Fruit fly (Drosophila melanogaster) whole organism, embryonic: ENCODE data around the gene Adar.

Source experiments
- Ada2b ChIP-seq: fragments of 200-800 bp; sonication (Bioruptor generic); IDR thresholded peaks from 2 replicates; pipeline ENCODE4 v1.3.6; 2022; ENCODE audit warnings: missing biosample characterization, missing genetic modification characterization
- Bgb ChIP-seq: fragments of 200-800 bp; sonication (Bioruptor generic); IDR thresholded peaks from 2 replicates; pipeline ENCODE4 v1.3.6; 2022; ENCODE audit warnings: missing biosample characterization, missing genetic modification characterization; ENCODE audit not compliant: partially characterized antibody
- Bteb2 ChIP-seq: fragments of 200-800 bp; sonication (Bioruptor generic); optimal IDR thresholded peaks from 2 replicates; lab custom pipeline; 2016; ENCODE audit warnings: missing biosample characterization, missing genetic modification characterization
- CG10267 ChIP-seq: fragments of 200-800 bp; sonication (Bioruptor generic); optimal IDR thresholded peaks from 2 replicates; lab custom pipeline; 2018; ENCODE audit warnings: missing biosample characterization, mild to moderate bottlenecking, missing genetic modification characterization, moderate library complexity
- CG11504 ChIP-seq: fragments of 200-800 bp; sonication (Bioruptor generic); optimal IDR thresholded peaks from 3 replicates; lab custom pipeline; 2019; ENCODE audit warnings: missing biosample characterization, mild to moderate bottlenecking, missing genetic modification characterization, moderate library complexity
- CG11695 ChIP-seq: fragments of 200-800 bp; sonication (Bioruptor generic); IDR thresholded peaks from 3 replicates; pipeline ENCODE4 v1.3.6; 2022; ENCODE audit warnings: missing biosample characterization, missing genetic modification characterization
- CG12769 ChIP-seq: fragments of 200-800 bp; sonication (Bioruptor generic); optimal IDR thresholded peaks from 2 replicates; lab custom pipeline; 2019; ENCODE audit warnings: missing biosample characterization, mild to moderate bottlenecking, missing genetic modification characterization, moderate library complexity
- CG15011 ChIP-seq: fragments of 200-800 bp; sonication (Bioruptor generic); optimal IDR thresholded peaks from 3 replicates; lab custom pipeline; 2018; ENCODE audit warnings: missing biosample characterization, mild to moderate bottlenecking, missing genetic modification characterization
- CG15073 ChIP-seq: fragments of 200-800 bp; sonication (Bioruptor generic); optimal IDR thresholded peaks from 2 replicates; lab custom pipeline; 2016; ENCODE audit warnings: missing biosample characterization, missing genetic modification characterization
- CG1603 ChIP-seq: fragments of 200-800 bp; sonication (Bioruptor generic); optimal IDR thresholded peaks from 2 replicates; lab custom pipeline; 2019; ENCODE audit warnings: missing biosample characterization, mild to moderate bottlenecking, missing genetic modification characterization, moderate library complexity
- CG17568 ChIP-seq: fragments of 200-800 bp; sonication (Bioruptor generic); optimal IDR thresholded peaks from 2 replicates; lab custom pipeline; 2018; ENCODE audit warnings: missing biosample characterization, mild to moderate bottlenecking, missing genetic modification characterization, moderate library complexity
- CG17802 ChIP-seq: fragments of 200-800 bp; sonication (Bioruptor generic); optimal IDR thresholded peaks from 2 replicates; lab custom pipeline; 2018; ENCODE audit warnings: missing biosample characterization, mild to moderate bottlenecking, missing genetic modification characterization, moderate library complexity
- CG4360 ChIP-seq: fragments of 200-800 bp; sonication (Bioruptor generic); IDR thresholded peaks from 2 replicates; pipeline ENCODE4 v1.3.6; 2022; ENCODE audit warnings: missing biosample characterization, missing genetic modification characterization
- CG4404 ChIP-seq: fragments of 200-800 bp; sonication (Bioruptor generic); IDR thresholded peaks from 2 replicates; pipeline ENCODE4 v1.3.6; 2022; ENCODE audit warnings: missing biosample characterization, missing genetic modification characterization
- CG5953 ChIP-seq: fragments of 200-800 bp; sonication (Bioruptor generic); IDR thresholded peaks from 2 replicates; pipeline ENCODE4 v1.3.6; 2022; ENCODE audit warnings: missing biosample characterization, missing genetic modification characterization
- CG7372 ChIP-seq: fragments of 200-800 bp; sonication (Bioruptor generic); IDR thresholded peaks from 2 replicates; pipeline ENCODE4 v1.3.6; 2022; ENCODE audit warnings: missing biosample characterization, missing genetic modification characterization
- CG7745 ChIP-seq: fragments of 200-800 bp; sonication (Bioruptor generic); optimal IDR thresholded peaks from 2 replicates; lab custom pipeline; 2018; ENCODE audit warnings: missing biosample characterization, mild to moderate bottlenecking, missing genetic modification characterization, moderate library complexity
- CG7963 ChIP-seq: fragments of 200-800 bp; sonication (Bioruptor generic); IDR thresholded peaks from 3 replicates; pipeline ENCODE4 v1.3.6; 2022; ENCODE audit warnings: missing biosample characterization, missing genetic modification characterization; ENCODE audit not compliant: partially characterized antibody
- CG8765 ChIP-seq: fragments of 200-800 bp; sonication (Bioruptor generic); IDR thresholded peaks from 2 replicates; pipeline ENCODE4 v1.3.6; 2022; ENCODE audit warnings: missing biosample characterization, missing genetic modification characterization
- CrebB ChIP-seq: fragments of 200-800 bp; sonication (Bioruptor generic); optimal IDR thresholded peaks from 3 replicates; lab custom pipeline; 2018; ENCODE audit warnings: missing biosample characterization, mild to moderate bottlenecking, missing genetic modification characterization
- Dip3 ChIP-seq: fragments of 200-800 bp; sonication (Bioruptor generic); optimal IDR thresholded peaks from 3 replicates; lab custom pipeline; 2016; ENCODE audit warnings: missing biosample characterization, missing genetic modification characterization
- E2f1 ChIP-seq: fragments of 200-800 bp; sonication (Bioruptor generic); IDR thresholded peaks from 2 replicates; pipeline ENCODE4 v1.3.6; 2022; ENCODE audit warnings: missing biosample characterization, missing genetic modification characterization
- Ets65A ChIP-seq: fragments of 200-800 bp; sonication (Bioruptor generic); peaks from one replicate; lab custom pipeline; 2016; ENCODE audit warnings: missing biosample characterization, missing genetic modification characterization
- HLH54F ChIP-seq: fragments of 200-800 bp; sonication (Bioruptor generic); optimal IDR thresholded peaks from 3 replicates; lab custom pipeline; 2016; ENCODE audit warnings: missing biosample characterization, missing genetic modification characterization
- MBD-R2 ChIP-seq: fragments of 200-800 bp; sonication (Bioruptor generic); IDR thresholded peaks from 2 replicates; pipeline ENCODE4 v1.3.6; 2022; ENCODE audit warnings: missing biosample characterization, missing genetic modification characterization
- Mes4 ChIP-seq: fragments of 200-800 bp; sonication (Bioruptor generic); optimal IDR thresholded peaks from 2 replicates; lab custom pipeline; 2016; ENCODE audit warnings: missing biosample characterization, missing genetic modification characterization
- Myb ChIP-seq: fragments of 200-800 bp; sonication (Bioruptor generic); optimal IDR thresholded peaks from 2 replicates; lab custom pipeline; 2016; ENCODE audit warnings: missing biosample characterization, missing genetic modification characterization
- NC2α ChIP-seq: fragments of 200-800 bp; sonication (Bioruptor generic); optimal IDR thresholded peaks from 2 replicates; lab custom pipeline; 2016; ENCODE audit warnings: missing biosample characterization, missing genetic modification characterization
- Optix ChIP-seq: fragments of 200-800 bp; sonication (Bioruptor generic); IDR thresholded peaks from 3 replicates; pipeline ENCODE4 v1.3.6; 2022; ENCODE audit warnings: missing biosample characterization, missing genetic modification characterization
- Sin3A ChIP-seq: fragments of >200 bp; optimal IDR thresholded peaks from 2 replicates; lab custom pipeline; 2018
- Sry-δ ChIP-seq: fragments of 200-800 bp; sonication (Bioruptor generic); optimal IDR thresholded peaks from 2 replicates; lab custom pipeline; 2016; ENCODE audit warnings: missing biosample characterization, missing genetic modification characterization
- Stat92E ChIP-seq, 3 experiments: fragments of >200 bp in 2 of 3; fragments of 200-800 bp in 1 of 3; sonication (Bioruptor generic) in 1 of 3; optimal IDR thresholded peaks; 2 replicates each; lab custom pipeline; 2017 to 2019; ENCODE audit warnings: missing biosample characterization in 3 of 3, missing genetic modification characterization in 3 of 3, mild to moderate bottlenecking in 1 of 3, moderate library complexity in 1 of 3
- Vsx1 ChIP-seq: fragments of 200-800 bp; sonication (Bioruptor generic); optimal IDR thresholded peaks from 2 replicates; lab custom pipeline; 2017; ENCODE audit warnings: missing biosample characterization, mild to moderate bottlenecking, missing genetic modification characterization, missing genetic modification reagents
- cwo ChIP-seq: fragments of 200-800 bp; sonication (Bioruptor generic); optimal IDR thresholded peaks from 3 replicates; lab custom pipeline; 2017; ENCODE audit warnings: missing biosample characterization, missing genetic modification characterization, mild to moderate bottlenecking, moderate library complexity, missing genetic modification reagents
- dimm ChIP-seq: fragments of 200-800 bp; sonication (Bioruptor generic); IDR thresholded peaks from 2 replicates; pipeline ENCODE4 v1.3.6; 2022; ENCODE audit warnings: missing biosample characterization, missing genetic modification characterization
- dysf ChIP-seq: fragments of 200-800 bp; sonication (Bioruptor generic); IDR thresholded peaks from 3 replicates; pipeline ENCODE4 v1.3.6; 2022; ENCODE audit warnings: missing biosample characterization, missing genetic modification characterization
- kay ChIP-seq: fragments of 200-800 bp; sonication (Bioruptor generic); optimal IDR thresholded peaks from 2 replicates; lab custom pipeline; 2016; ENCODE audit warnings: missing biosample characterization, missing genetic modification characterization
- knrl ChIP-seq: fragments of 200-800 bp; sonication (Bioruptor generic); IDR thresholded peaks from 3 replicates; pipeline ENCODE4 v1.3.6; 2022; ENCODE audit warnings: missing biosample characterization, missing genetic modification characterization; ENCODE audit not compliant: partially characterized antibody
- mld ChIP-seq: fragments of 200-800 bp; sonication (Bioruptor generic); IDR thresholded peaks from 3 replicates; pipeline ENCODE4 v1.3.6; 2022; ENCODE audit warnings: missing biosample characterization, missing genetic modification characterization; ENCODE audit not compliant: partially characterized antibody
- odd ChIP-seq: fragments of 200-800 bp; sonication (Bioruptor generic); optimal IDR thresholded peaks from 2 replicates; lab custom pipeline; 2017; ENCODE audit warnings: missing biosample characterization, mild to moderate bottlenecking, missing genetic modification characterization
- pum ChIP-seq: fragments of 200-800 bp; sonication (Bioruptor generic); optimal IDR thresholded peaks from 2 replicates; lab custom pipeline; 2016; ENCODE audit warnings: missing biosample characterization, missing genetic modification characterization
- ranshi ChIP-seq: fragments of 200-800 bp; sonication (Bioruptor generic); IDR thresholded peaks from 2 replicates; pipeline ENCODE4 v1.3.6; 2022; ENCODE audit warnings: missing biosample characterization, missing genetic modification characterization
- slp2 ChIP-seq: fragments of 200-800 bp; sonication (Bioruptor generic); optimal IDR thresholded peaks from 2 replicates; lab custom pipeline; 2016; ENCODE audit warnings: missing biosample characterization, missing genetic modification characterization
- tin ChIP-seq: fragments of 200-800 bp; sonication (Bioruptor generic); optimal IDR thresholded peaks from 3 replicates; lab custom pipeline; 2016; ENCODE audit warnings: missing biosample characterization, missing genetic modification characterization
- tio ChIP-seq: fragments of 200-800 bp; sonication (Bioruptor generic); optimal IDR thresholded peaks from 2 replicates; lab custom pipeline; 2017; ENCODE audit warnings: missing biosample characterization, missing genetic modification characterization, inconsistent platforms
- ttk ChIP-seq: fragments of 200-800 bp; sonication (Bioruptor generic); IDR thresholded peaks from 2 replicates; pipeline ENCODE4 v2.1.2; 2022; ENCODE audit warnings: missing biosample characterization, missing genetic modification characterization
- twi ChIP-seq: fragments of 200-800 bp; optimal IDR thresholded peaks from 2 replicates; lab custom pipeline; 2019; ENCODE audit warnings: missing biosample characterization, mild to moderate bottlenecking, missing genetic modification characterization, moderate library complexity
- tx ChIP-seq: fragments of 200-800 bp; sonication (Bioruptor generic); optimal IDR thresholded peaks from 2 replicates; lab custom pipeline; 2016; ENCODE audit warnings: missing biosample characterization, missing genetic modification characterization
- wdn ChIP-seq: fragments of 200-800 bp; sonication (Bioruptor generic); IDR thresholded peaks from 2 replicates; pipeline ENCODE4 v1.3.6; 2022; ENCODE audit warnings: missing biosample characterization, missing genetic modification characterization
- wor ChIP-seq: fragments of 200-800 bp; sonication (Bioruptor generic); IDR thresholded peaks from 2 replicates; pipeline ENCODE4 v1.3.6; 2022; ENCODE audit warnings: missing biosample characterization, missing genetic modification characterization

The Adar gene

DNA sequence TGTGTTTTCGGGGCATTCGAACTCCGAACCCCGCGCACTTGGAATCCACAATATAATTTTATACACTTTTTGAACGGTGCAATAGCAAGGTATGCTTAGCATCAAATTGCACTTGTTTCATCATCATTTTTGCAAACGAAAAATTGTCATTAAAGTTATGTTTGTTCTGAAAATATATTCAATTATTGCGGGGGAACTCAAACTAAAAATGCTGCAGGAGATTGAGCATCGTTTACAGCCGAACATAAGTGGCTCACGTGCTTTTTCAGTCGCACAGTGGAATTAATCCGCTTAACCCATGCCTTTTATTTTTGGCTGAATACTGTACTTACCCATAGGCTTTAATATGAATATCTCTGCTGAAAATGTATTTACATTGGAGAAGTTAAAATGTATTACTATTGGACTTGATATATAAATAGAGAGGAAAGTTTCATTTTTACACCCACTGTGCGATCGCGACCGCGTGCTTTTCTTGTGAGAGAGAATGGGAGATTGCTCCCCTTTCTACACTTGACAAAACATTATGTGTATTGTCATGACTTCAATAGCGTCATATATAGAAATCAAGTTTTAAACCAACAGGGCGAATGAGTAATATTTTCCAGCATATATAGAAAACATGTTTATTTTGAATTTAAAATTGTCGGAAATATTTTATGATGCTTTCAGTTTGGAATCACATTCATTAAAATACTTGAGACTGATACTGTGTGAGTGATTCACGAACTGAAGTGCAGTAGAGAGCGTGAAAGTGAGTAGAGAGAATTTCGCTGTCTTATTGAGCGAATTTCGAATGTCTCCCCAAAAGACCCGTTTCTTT lies 57.1 kb downstream of the Adar start (continued):
- peak; percentile 85 for TF ChIP-seq Myb (GFP tag; lab: Kevin White, UChicago)
- peak; percentile 95 for TF ChIP-seq CG7372 (GFP tag; lab: Robert Waterston, UW)
- TF ChIP-seq HLH54F (GFP tag; lab: Kevin White, UChicago): peak; percentile 92
- no peak for TF ChIP-seq CG7745 (tag; lab: Kevin White, UChicago)
- TF ChIP-seq CG12769 (tag; lab: Kevin White, UChicago): peak; percentile 99
- peak; percentile 88 for TF ChIP-seq dimm (GFP tag; lab: Robert Waterston, UW)
- TF ChIP-seq twi (tag; lab: Kevin White, UChicago): peak; percentile 85
- TF ChIP-seq Bteb2 (GFP tag; lab: Kevin White, UChicago): peak; percentile 95
- peak; percentile 96 for TF ChIP-seq E2f1 (GFP tag; lab: Robert Waterston, UW)
- peak; percentile 97 for TF ChIP-seq CG1603 (tag; lab: Kevin White, UChicago)
- TF ChIP-seq cwo (GFP tag; lab: Kevin White, UChicago): peak; percentile 100
- peak; percentile 65 for TF ChIP-seq CG15073
- peak; percentile 97 for TF ChIP-seq CG5953 (GFP tag; lab: Robert Waterston, UW)
- TF ChIP-seq slp2 (GFP tag; lab: Kevin White, UChicago): peak; percentile 86
- peak; percentile 96 for TF ChIP-seq CG11504 (tag; lab: Kevin White, UChicago)
- TF ChIP-seq odd: peak; percentile 92
- TF ChIP-seq CG17568 (GFP tag; lab: Kevin White, UChicago): peak; percentile 93
- TF ChIP-seq Mes4 (GFP tag; lab: Kevin White, UChicago): peak; percentile 89
- TF ChIP-seq CG10267 (tag; lab: Kevin White, UChicago): peak; percentile 88
- TF ChIP-seq Ada2b: peak; percentile 97
- peak; percentile 87 for TF ChIP-seq CG8765
- TF ChIP-seq Sin3A: no peak
- TF ChIP-seq CG4404 (GFP tag; lab: Robert Waterston, UW): peak; percentile 82
- peak; percentile 95 for TF ChIP-seq kay (GFP tag; lab: Kevin White, UChicago)
- TF ChIP-seq CG11695 (GFP tag; lab: Robert Waterston, UW): peak; percentile 95
- peak; percentile 95 for TF ChIP-seq tio (GFP tag; lab: Kevin White, UChicago)
- peak; percentile 94 for TF ChIP-seq tin (GFP tag; lab: Kevin White, UChicago)
- TF ChIP-seq wor: peak; percentile 92
- TF ChIP-seq Bgb (GFP tag; lab: Robert Waterston, UW): peak; percentile 54
- peak; percentile 93 for TF ChIP-seq pum (GFP tag; lab: Kevin White, UChicago)
- peak; percentile 97 for TF ChIP-seq dysf (GFP tag; lab: Robert Waterston, UW)
- peak; percentile 96 for TF ChIP-seq wdn (GFP tag; lab: Robert Waterston, UW)
- TF ChIP-seq ttk: peak; percentile 98
- peak; percentile 99 for TF ChIP-seq Ets65A (GFP tag; lab: Kevin White, UChicago)
- TF ChIP-seq ranshi (GFP tag; lab: Robert Waterston, UW): peak; percentile 98
- peak; percentile 77 for TF ChIP-seq CG4360 (GFP tag; lab: Robert Waterston, UW)
- TF ChIP-seq MBD-R2 (GFP tag; lab: Robert Waterston, UW): peak; percentile 95
- TF ChIP-seq Dip3 (GFP tag; lab: Kevin White, UChicago): peak; percentile 94
- TF ChIP-seq knrl: peak; percentile 49; the same call in 2 of the 3 replicates
- no peak for TF ChIP-seq mld (GFP tag; lab: Robert Waterston, UW)
- TF ChIP-seq CG7963 (GFP tag; lab: Robert Waterston, UW): no peak
- TF ChIP-seq Vsx1 (GFP tag; lab: Kevin White, UChicago): peak; percentile 90
- peak in 1 of 3 experiments; percentile 78 for TF ChIP-seq Stat92E (GFP tag; optimal IDR thresholded peaks at IDR 0.05; lab: Kevin White, UChicago)
- TF ChIP-seq CG15011 (GFP tag; lab: Kevin White, UChicago): peak; percentile 94
- peak; percentile 96 for TF ChIP-seq CrebB
- TF ChIP-seq CG17802 (tag; lab: Kevin White, UChicago): peak; percentile 86
- peak; percentile 86 for TF ChIP-seq NC2α
- peak; percentile 61 for TF ChIP-seq Sry-δ (GFP tag; lab: Kevin White, UChicago)
- peak; percentile 93 for TF ChIP-seq Optix (GFP tag; lab: Robert Waterston, UW)
- TF ChIP-seq tx (GFP tag; lab: Kevin White, UChicago): peak; percentile 92
